Fruit fly (Drosophila melanogaster) whole organism, embryonic: ENCODE results near the gene CG31650.

Experiments
- Adf1 ChIP-seq: fragments of 200-800 bp; sonication (Bioruptor generic); IDR thresholded peaks from 2 replicates; pipeline ENCODE4 v1.3.6; 2022; ENCODE audit warnings: missing biosample characterization, missing genetic modification characterization
- BtbVII ChIP-seq: fragments of 200-800 bp; sonication (Bioruptor generic); optimal IDR thresholded peaks from 3 replicates; lab custom pipeline; 2017; ENCODE audit warnings: missing biosample characterization, mild to moderate bottlenecking, missing genetic modification characterization
- CG12236 ChIP-seq: fragments of 200-800 bp; sonication (Bioruptor generic); optimal IDR thresholded peaks from 2 replicates; lab custom pipeline; 2016; ENCODE audit warnings: missing biosample characterization, missing genetic modification characterization
- CG16863 ChIP-seq: fragments of 200-800 bp; sonication (Bioruptor generic); optimal IDR thresholded peaks from 3 replicates; lab custom pipeline; 2016; ENCODE audit warnings: missing biosample characterization, missing genetic modification characterization
- CG17328 ChIP-seq: fragments of 200-800 bp; sonication (Bioruptor generic); IDR thresholded peaks from 2 replicates; pipeline ENCODE4 v1.3.6; 2022; ENCODE audit warnings: missing biosample characterization, missing genetic modification characterization
- CG18476 ChIP-seq: fragments of 200-800 bp; sonication (Bioruptor generic); optimal IDR thresholded peaks from 2 replicates; lab custom pipeline; 2016; ENCODE audit warnings: missing biosample characterization, mild to moderate bottlenecking, missing genetic modification characterization
- CG18599 ChIP-seq: fragments of 200-800 bp; sonication (Bioruptor generic); optimal IDR thresholded peaks from 3 replicates; lab custom pipeline; 2017; ENCODE audit warnings: missing biosample characterization, missing genetic modification characterization, mild to moderate bottlenecking, moderate library complexity, missing genetic modification reagents
- CG18764 ChIP-seq: fragments of 200-800 bp; sonication (Bioruptor generic); optimal IDR thresholded peaks from 3 replicates; lab custom pipeline; 2016; ENCODE audit warnings: missing biosample characterization, missing genetic modification characterization
- CG4404 ChIP-seq: fragments of 200-800 bp; sonication (Bioruptor generic); IDR thresholded peaks from 2 replicates; pipeline ENCODE4 v1.3.6; 2022; ENCODE audit warnings: missing biosample characterization, missing genetic modification characterization
- CG4424 ChIP-seq: fragments of 200-800 bp; sonication (Bioruptor generic); optimal IDR thresholded peaks from 3 replicates; lab custom pipeline; 2016; ENCODE audit warnings: missing biosample characterization, missing genetic modification characterization
- CG6254 ChIP-seq: fragments of 200-800 bp; sonication (Bioruptor generic); optimal IDR thresholded peaks from 3 replicates; lab custom pipeline; 2017; ENCODE audit warnings: mild to moderate bottlenecking, missing biosample characterization, missing genetic modification reagents, missing genetic modification characterization
- CG6683 ChIP-seq: fragments of 200-800 bp; sonication (Bioruptor generic); optimal IDR thresholded peaks from 2 replicates; lab custom pipeline; 2017; ENCODE audit warnings: missing biosample characterization, mild to moderate bottlenecking, missing genetic modification characterization, missing genetic modification reagents
- CG7271 ChIP-seq: fragments of 200-800 bp; sonication (Bioruptor generic); optimal IDR thresholded peaks from 2 replicates; lab custom pipeline; 2018; ENCODE audit warnings: missing biosample characterization, mild to moderate bottlenecking, missing genetic modification characterization, moderate library complexity
- CG7372 ChIP-seq: fragments of 200-800 bp; sonication (Bioruptor generic); IDR thresholded peaks from 2 replicates; pipeline ENCODE4 v1.3.6; 2022; ENCODE audit warnings: missing biosample characterization, missing genetic modification characterization
- CG8765 ChIP-seq: fragments of 200-800 bp; sonication (Bioruptor generic); IDR thresholded peaks from 2 replicates; pipeline ENCODE4 v1.3.6; 2022; ENCODE audit warnings: missing biosample characterization, missing genetic modification characterization
- CG9437 ChIP-seq: fragments of 200-800 bp; sonication (Bioruptor generic); optimal IDR thresholded peaks from 2 replicates; lab custom pipeline; 2018; ENCODE audit warnings: missing biosample characterization, mild to moderate bottlenecking, missing genetic modification characterization
- CG9797 ChIP-seq: fragments of 200-800 bp; sonication (Bioruptor generic); optimal IDR thresholded peaks from 3 replicates; lab custom pipeline; 2018; ENCODE audit warnings: missing biosample characterization, mild to moderate bottlenecking, missing genetic modification characterization
- CG9876 ChIP-seq: fragments of 200-800 bp; sonication (Bioruptor generic); optimal IDR thresholded peaks from 2 replicates; lab custom pipeline; 2016; ENCODE audit warnings: missing biosample characterization, missing genetic modification characterization
- CHES-1-like ChIP-seq: fragments of 200-800 bp; sonication (Bioruptor generic); optimal IDR thresholded peaks from 2 replicates; lab custom pipeline; 2016; ENCODE audit warnings: missing biosample characterization, missing genetic modification characterization
- CTCF ChIP-seq: fragments of 200-800 bp; sonication (Bioruptor generic); optimal IDR thresholded peaks from 2 replicates; lab custom pipeline; 2017; ENCODE audit warnings: missing biosample characterization, mild to moderate bottlenecking, missing genetic modification characterization, moderate library complexity
- D19A ChIP-seq: fragments of 200-800 bp; optimal IDR thresholded peaks from 3 replicates; lab custom pipeline; 2019; ENCODE audit warnings: missing biosample characterization, mild to moderate bottlenecking, missing genetic modification characterization, moderate library complexity
- Eip74EF ChIP-seq, 2 experiments: fragments of 200-800 bp in 1 of 2; fragments of >200 bp in 1 of 2; sonication (Bioruptor generic) in 1 of 2; optimal IDR thresholded peaks; 2 replicates each; lab custom pipeline; 2017 to 2019; ENCODE audit warnings: missing biosample characterization in 2 of 2, missing genetic modification characterization in 2 of 2, mild to moderate bottlenecking in 1 of 2, moderate library complexity in 1 of 2
- Elba2 ChIP-seq: fragments of 200-800 bp; sonication (Bioruptor generic); optimal IDR thresholded peaks from 3 replicates; lab custom pipeline; 2016; ENCODE audit warnings: missing biosample characterization, missing genetic modification characterization
- Fer3 ChIP-seq: fragments of 200-800 bp; sonication (Bioruptor generic); optimal IDR thresholded peaks from 2 replicates; lab custom pipeline; 2018; ENCODE audit warnings: missing biosample characterization, mild to moderate bottlenecking, missing genetic modification characterization, moderate library complexity
- HmgD ChIP-seq: fragments of 200-800 bp; sonication (Bioruptor generic); optimal IDR thresholded peaks from 3 replicates; lab custom pipeline; 2016; ENCODE audit warnings: missing biosample characterization, missing genetic modification characterization
- Hr3 ChIP-seq: fragments of 200-800 bp; sonication (Bioruptor generic); optimal IDR thresholded peaks from 3 replicates; lab custom pipeline; 2016; ENCODE audit warnings: missing biosample characterization, missing genetic modification characterization
- Lhr ChIP-seq: fragments of 200-800 bp; sonication (Bioruptor generic); optimal IDR thresholded peaks from 3 replicates; lab custom pipeline; 2017; ENCODE audit warnings: mild to moderate bottlenecking, missing biosample characterization, missing genetic modification reagents, missing genetic modification characterization
- Lpt ChIP-seq: fragments of >200 bp; optimal IDR thresholded peaks from 2 replicates; lab custom pipeline; 2018; ENCODE audit warnings: missing biosample characterization, missing genetic modification characterization
- Mad ChIP-seq: fragments of 200-800 bp; sonication (Bioruptor generic); optimal IDR thresholded peaks from 2 replicates; lab custom pipeline; 2016; ENCODE audit warnings: missing biosample characterization, missing genetic modification characterization
- Myb ChIP-seq: fragments of 200-800 bp; sonication (Bioruptor generic); optimal IDR thresholded peaks from 2 replicates; lab custom pipeline; 2016; ENCODE audit warnings: missing biosample characterization, missing genetic modification characterization
- Sry-δ ChIP-seq: fragments of 200-800 bp; sonication (Bioruptor generic); optimal IDR thresholded peaks from 2 replicates; lab custom pipeline; 2016; ENCODE audit warnings: missing biosample characterization, missing genetic modification characterization
- bbx ChIP-seq: fragments of 200-800 bp; sonication (Bioruptor generic); IDR thresholded peaks from 2 replicates; pipeline ENCODE4 v1.3.6; 2022; ENCODE audit warnings: missing biosample characterization, missing genetic modification characterization; ENCODE audit not compliant: partially characterized antibody
- btn ChIP-seq: fragments of 200-800 bp; sonication (Bioruptor generic); optimal IDR thresholded peaks from 2 replicates; lab custom pipeline; 2016; ENCODE audit warnings: missing biosample characterization, missing genetic modification characterization
- cato ChIP-seq: fragments of 200-800 bp; sonication (Bioruptor generic); optimal IDR thresholded peaks from 2 replicates; lab custom pipeline; 2016; ENCODE audit warnings: missing biosample characterization, missing genetic modification characterization, borderline replicate concordance
- chm ChIP-seq: fragments of 200-800 bp; sonication (Bioruptor generic); IDR thresholded peaks from 2 replicates; pipeline ENCODE4 v1.3.6; 2022; ENCODE audit warnings: missing biosample characterization, missing genetic modification characterization
- emc ChIP-seq: fragments of 200-800 bp; sonication (Bioruptor generic); optimal IDR thresholded peaks from 2 replicates; lab custom pipeline; 2016; ENCODE audit warnings: missing biosample characterization, missing genetic modification characterization
- gro ChIP-seq: fragments of 200-800 bp; sonication (Bioruptor generic); optimal IDR thresholded peaks from 2 replicates; lab custom pipeline; 2016; ENCODE audit warnings: missing biosample characterization, missing genetic modification characterization
- h ChIP-seq: fragments of >200 bp; optimal IDR thresholded peaks from 2 replicates; lab custom pipeline; 2017
- ham ChIP-seq: fragments of 200-800 bp; sonication (Bioruptor generic); IDR thresholded peaks from 2 replicates; pipeline ENCODE4 v1.3.6; 2022; ENCODE audit warnings: missing biosample characterization, missing genetic modification characterization
- mld ChIP-seq: fragments of 200-800 bp; sonication (Bioruptor generic); IDR thresholded peaks from 3 replicates; pipeline ENCODE4 v1.3.6; 2022; ENCODE audit warnings: missing biosample characterization, missing genetic modification characterization; ENCODE audit not compliant: partially characterized antibody
- pb ChIP-seq: fragments of 200-800 bp; sonication (Bioruptor generic); optimal IDR thresholded peaks from 3 replicates; lab custom pipeline; 2016; ENCODE audit warnings: missing biosample characterization, missing genetic modification characterization
- pros ChIP-seq: fragments of 200-800 bp; sonication (Bioruptor generic); optimal IDR thresholded peaks from 3 replicates; lab custom pipeline; 2019; ENCODE audit warnings: missing biosample characterization, mild to moderate bottlenecking, missing genetic modification characterization, moderate library complexity
- psq ChIP-seq: fragments of 200-800 bp; sonication (Bioruptor generic); optimal IDR thresholded peaks from 2 replicates; lab custom pipeline; 2017; ENCODE audit warnings: missing biosample characterization, missing genetic modification characterization
- sim ChIP-seq: fragments of 200-800 bp; sonication (Bioruptor generic); IDR thresholded peaks from 2 replicates; pipeline ENCODE4 v1.3.6; 2022; ENCODE audit warnings: missing biosample characterization, missing genetic modification characterization
- slbo ChIP-seq: fragments of 200-800 bp; sonication (Bioruptor generic); IDR thresholded peaks from 2 replicates; pipeline ENCODE4 v1.3.6; 2022; ENCODE audit warnings: missing biosample characterization, missing genetic modification characterization
- sna ChIP-seq: fragments of 200-800 bp; sonication (Bioruptor generic); IDR thresholded peaks from 2 replicates; pipeline ENCODE4 v1.3.6; 2022; ENCODE audit warnings: missing biosample characterization, missing genetic modification characterization; ENCODE audit not compliant: partially characterized antibody
- stwl ChIP-seq: fragments of 200-800 bp; sonication (Bioruptor generic); optimal IDR thresholded peaks from 3 replicates; lab custom pipeline; 2018; ENCODE audit warnings: missing biosample characterization, mild to moderate bottlenecking, missing genetic modification characterization, moderate library complexity
- tgo ChIP-seq: fragments of 200-800 bp; sonication (Bioruptor generic); IDR thresholded peaks from 3 replicates; pipeline ENCODE4 v1.3.6; 2022; ENCODE audit warnings: missing biosample characterization, missing genetic modification characterization
- tio ChIP-seq: fragments of 200-800 bp; sonication (Bioruptor generic); optimal IDR thresholded peaks from 2 replicates; lab custom pipeline; 2017; ENCODE audit warnings: missing biosample characterization, missing genetic modification characterization, inconsistent platforms
- unpg ChIP-seq: fragments of 200-800 bp; sonication (Bioruptor generic); optimal IDR thresholded peaks from 3 replicates; lab custom pipeline; 2018; ENCODE audit warnings: missing biosample characterization, mild to moderate bottlenecking, missing genetic modification characterization, moderate library complexity
- wek ChIP-seq: fragments of 200-800 bp; sonication (Bioruptor generic); optimal IDR thresholded peaks from 3 replicates; lab custom pipeline; 2018; ENCODE audit warnings: missing biosample characterization, mild to moderate bottlenecking, missing genetic modification characterization, moderate library complexity
- zf30C ChIP-seq: fragments of 200-800 bp; sonication (Bioruptor generic); optimal IDR thresholded peaks from 3 replicates; lab custom pipeline; 2018; ENCODE audit warnings: missing biosample characterization, mild to moderate bottlenecking, missing genetic modification characterization

CG31650 gene

DNA sequence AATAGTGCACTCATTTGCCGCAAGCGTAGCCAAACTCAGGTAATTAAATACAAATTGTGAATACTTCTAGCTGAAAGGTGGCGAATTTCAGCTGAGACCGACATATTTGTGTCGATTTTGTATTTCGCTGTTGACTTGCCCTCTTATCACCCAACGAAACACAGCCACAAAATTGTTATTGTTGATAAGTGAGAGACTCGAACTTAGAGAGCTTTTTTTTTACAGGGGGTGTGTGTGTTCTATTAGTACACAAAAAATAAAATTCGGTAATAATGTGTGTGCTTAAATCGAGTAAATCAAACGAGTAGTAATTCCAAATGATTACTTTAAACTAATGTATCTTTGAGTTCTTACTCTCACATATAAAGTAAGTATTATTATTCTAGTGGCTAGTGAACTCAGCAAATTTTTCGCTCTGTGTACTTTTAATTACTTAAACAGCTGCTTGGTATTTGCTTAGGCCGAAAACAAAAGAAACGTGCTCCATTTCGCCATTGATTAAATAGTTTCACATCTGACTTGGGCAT is 16.5 kb upstream of the CG31650 start (continued):
- TF ChIP-seq CG4424 (GFP tag; lab: Kevin White, UChicago), result peak; percentile 32
- no peak for TF ChIP-seq ham (GFP tag; lab: Robert Waterston, UW)
- no peak for TF ChIP-seq emc
- TF ChIP-seq CG4404 (GFP tag; lab: Robert Waterston, UW), result no peak
- peak; percentile 24 for TF ChIP-seq D19A (tag; lab: Kevin White, UChicago)
- TF ChIP-seq CTCF (GFP tag; lab: Kevin White, UChicago), result no peak
- no peak for TF ChIP-seq CG9876 (GFP tag; lab: Kevin White, UChicago)
- TF ChIP-seq CG18476 (GFP tag; lab: Kevin White, UChicago), result peak; percentile 19
- peak; percentile 26 for TF ChIP-seq HmgD (GFP tag; lab: Kevin White, UChicago)
- no peak for TF ChIP-seq Elba2 (GFP tag; lab: Kevin White, UChicago)
- TF ChIP-seq Sry-δ (GFP tag; lab: Kevin White, UChicago), result peak; percentile 27
- peak; percentile 88 for TF ChIP-seq CG18599 (GFP tag; lab: Kevin White, UChicago)
- no peak for TF ChIP-seq chm (GFP tag; lab: Robert Waterston, UW)
- peak; percentile 49 for TF ChIP-seq CG9437 (GFP tag; lab: Kevin White, UChicago)
- TF ChIP-seq CG18764, result peak; percentile 11
- peak; percentile 46 for TF ChIP-seq tio (GFP tag; lab: Kevin White, UChicago)
- TF ChIP-seq slbo (GFP tag; lab: Robert Waterston, UW), result peak; percentile 78
- TF ChIP-seq CG12236 (GFP tag; lab: Kevin White, UChicago), result peak; percentile 27
- TF ChIP-seq mld (GFP tag; lab: Robert Waterston, UW), result no peak
- peak; percentile 69; the same call in 2 of the 3 replicates for TF ChIP-seq tgo (GFP tag; lab: Robert Waterston, UW)
- TF ChIP-seq Eip74EF (GFP tag; optimal IDR thresholded peaks at IDR 0.05; lab: Kevin White, UChicago), result peak in 1 of 2 experiments; percentile 53
- TF ChIP-seq sna (GFP tag; lab: Robert Waterston, UW), result no peak
- TF ChIP-seq CG16863, result no peak
- TF ChIP-seq CG9797 (GFP tag; lab: Kevin White, UChicago), result no peak
- no peak for TF ChIP-seq btn
- TF ChIP-seq pros (GFP tag; lab: Kevin White, UChicago), result no peak
- TF ChIP-seq Hr3 (GFP tag; lab: Kevin White, UChicago), result peak; percentile 44
- no peak for TF ChIP-seq stwl (tag; lab: Kevin White, UChicago)
- TF ChIP-seq wek (GFP tag; lab: Kevin White, UChicago), result peak; percentile 37
- TF ChIP-seq CG6254 (GFP tag; lab: Kevin White, UChicago), result peak; percentile 59
- peak; percentile 44 for TF ChIP-seq Myb (GFP tag; lab: Kevin White, UChicago)
- TF ChIP-seq zf30C (GFP tag; lab: Kevin White, UChicago), result peak; percentile 70
- TF ChIP-seq h (lab: Kevin White, UChicago), result no peak
- TF ChIP-seq Adf1 (GFP tag; lab: Robert Waterston, UW), result no peak
- no peak for TF ChIP-seq psq (GFP tag; lab: Kevin White, UChicago)
- no peak for TF ChIP-seq Lpt (GFP tag; lab: Kevin White, UChicago)
- TF ChIP-seq Mad, result no peak
- peak; percentile 22 for TF ChIP-seq pb
- peak; percentile 67 for TF ChIP-seq Fer3 (tag; lab: Kevin White, UChicago)
- TF ChIP-seq Lhr (GFP tag; lab: Kevin White, UChicago), result no peak
- TF ChIP-seq sim (GFP tag; lab: Robert Waterston, UW), result no peak
- no peak for TF ChIP-seq cato (GFP tag; lab: Kevin White, UChicago)
- TF ChIP-seq CG7372 (GFP tag; lab: Robert Waterston, UW), result no peak; the same call in 1 of the 2 replicates
- TF ChIP-seq CHES-1-like (GFP tag; lab: Kevin White, UChicago), result peak; percentile 67
- TF ChIP-seq gro, result peak; percentile 27
- TF ChIP-seq CG7271 (tag; lab: Kevin White, UChicago), result no peak
- peak; percentile 74 for TF ChIP-seq CG17328 (GFP tag; lab: Robert Waterston, UW)
- peak; percentile 62 for TF ChIP-seq unpg
- TF ChIP-seq CG8765, result no peak
- peak; percentile 61 for TF ChIP-seq CG6683 (GFP tag; lab: Kevin White, UChicago)
- TF ChIP-seq bbx (GFP tag; lab: Robert Waterston, UW), result no peak
- TF ChIP-seq BtbVII (GFP tag; lab: Kevin White, UChicago), result peak; percentile 71
